Fruit fly (Drosophila melanogaster) ovary, adult (tissue): ENCODE results near the gene uif.

Experiments
- CG17801 ChIP-seq: fragments of 200-800 bp; optimal IDR thresholded peaks from 2 replicates; lab custom pipeline; 2019; ENCODE audit warnings: missing biosample characterization, mild to moderate bottlenecking, missing genetic modification characterization, moderate library complexity; ENCODE audit not compliant: partially characterized antibody

The uif gene

dm6 chr2L:7033100-7033675, 23.0 kb upstream of the uif start:
- peak; percentile 56 for TF ChIP-seq CG17801 (GFP tag; lab: Kevin White, UChicago)

- peak; percentile 80 for TF ChIP-seq CG17801 (GFP tag; lab: Kevin White, UChicago)
These were observed 22.4 kb upstream of the uif start, which contains the start of the genes Rab30 and Caper for dm6 chr2L:7032517-7032951. Rab30 (minus strand) TSS chr2L:7032606. Caper (plus strand) TSS chr2L:7032721.

- no peak for TF ChIP-seq CG17801 (GFP tag; lab: Kevin White, UChicago)
These were observed 18.8 kb upstream of the uif start for dm6 chr2L:7028990-7029389.

- TF ChIP-seq CG17801 (GFP tag; lab: Kevin White, UChicago) = no peak
These were observed 18.3 kb upstream of the uif start for dm6 chr2L:7028440-7028839.

- peak; percentile 42 for TF ChIP-seq CG17801 (GFP tag; lab: Kevin White, UChicago)
These were observed 17.1 kb upstream of the uif start, which contains the start of the genes CG31908 and MME1 for dm6 chr2L:7026988-7027908. CG31908 (minus strand) TSS chr2L:7027389. MME1 (plus strand) TSS chr2L:7027526.

- TF ChIP-seq CG17801 (GFP tag; lab: Kevin White, UChicago) = no peak
These were observed 16.1 kb upstream of the uif start for dm6 chr2L:7026308-7026707.

dm6 chr2L:7025247-7025646, 15.1 kb upstream of the uif start:
- TF ChIP-seq CG17801 (GFP tag; lab: Kevin White, UChicago) = no peak

- no peak for TF ChIP-seq CG17801 (GFP tag; lab: Kevin White, UChicago)
These were observed 13.6 kb upstream of the uif start, which contains the start of gene Gart for dm6 chr2L:7023614-7024259. Gart (minus strand) TSS chr2L:7023898.

- TF ChIP-seq CG17801 (GFP tag; lab: Kevin White, UChicago) = no peak
These were observed 11.2 kb upstream of the uif start, which contains the start of gene Pcp for dm6 chr2L:7021382-7021781. Pcp (plus strand) TSS chr2L:7021682.

- TF ChIP-seq CG17801 (GFP tag; lab: Kevin White, UChicago) = no peak
These were observed 3.0 kb upstream of the uif start, which contains the start of gene CG43322 for dm6 chr2L:7013157-7013556. CG43322 (plus strand) TSS chr2L:7013396.

dm6 chr2L:7011962-7012361, 1.8 kb upstream of the uif start, which contains the start of gene CG43321:
CG43321 (plus strand) TSS chr2L:7012262.
- TF ChIP-seq CG17801 (GFP tag; lab: Kevin White, UChicago) = no peak

dm6 chr2L:7010513-7010912, 354 bp upstream of the uif start:
- no peak for TF ChIP-seq CG17801 (GFP tag; lab: Kevin White, UChicago)

- TF ChIP-seq CG17801 (GFP tag; lab: Kevin White, UChicago) = no peak
These were observed 2.6 kb downstream of the uif start for dm6 chr2L:7007564-7007963.

dm6 chr2L:7005489-7005888, 4.7 kb downstream of the uif start:
- no peak for TF ChIP-seq CG17801 (GFP tag; lab: Kevin White, UChicago)

dm6 chr2L:7004304-7004703, 5.9 kb downstream of the uif start:
- TF ChIP-seq CG17801 (GFP tag; lab: Kevin White, UChicago) = no peak
